Worm (Caenorhabditis elegans) whole organism, L4 larva: ENCODE measurements around the gene F21D5.6.

Source experiments
- F49E8.2 ChIP-seq: sonication (generic microtip); optimal IDR thresholded peaks from 2 replicates; lab custom pipeline; 2016; ENCODE audit warnings: missing compliant biosample characterization, mild to moderate bottlenecking, missing genetic modification characterization, borderline replicate concordance
- T20F7.1 ChIP-seq: fragments of 200-800 bp; sonication (Bioruptor generic); optimal IDR thresholded peaks from 2 replicates; lab custom pipeline; 2018; ENCODE audit warnings: mild to moderate bottlenecking, missing genetic modification characterization, missing compliant biosample characterization
- aly-2 ChIP-seq: sonication (generic microtip); optimal IDR thresholded peaks from 2 replicates; lab custom pipeline; 2018; ENCODE audit warnings: missing biosample characterization, missing genetic modification characterization
- ama-1 ChIP-seq: fragments of 150-350 bp; optimal IDR thresholded peaks from 2 replicates; lab custom pipeline; 2014; ENCODE audit warnings: inconsistent platforms, mixed read lengths
- fkh-10 ChIP-seq: fragments of 150-350 bp; optimal IDR thresholded peaks from 2 replicates; lab custom pipeline; 2014; ENCODE audit warnings: missing biosample characterization, missing genetic modification reagents, missing genetic modification characterization
- fos-1 ChIP-seq: fragments of 150-350 bp; optimal IDR thresholded peaks from 2 replicates; lab custom pipeline; 2014; ENCODE audit warnings: missing biosample characterization, missing genetic modification characterization
- lin-15B ChIP-seq: fragments of 150-350 bp; sonication (generic microtip); optimal IDR thresholded peaks from 3 replicates; lab custom pipeline; 2014; ENCODE audit warnings: missing biosample characterization, missing genetic modification characterization
- madf-5 ChIP-seq, 2 experiments: fragments of 200-800 bp; sonication (Bioruptor generic); IDR thresholded peaks; 2 replicates each; pipeline ENCODE4 v1.3.6; 2022; ENCODE audit warnings: missing compliant biosample characterization in 2 of 2, missing genetic modification characterization in 2 of 2
- madf-9 ChIP-seq: fragments of 200-800 bp; sonication (Bioruptor generic); conservative IDR thresholded peaks from 2 replicates; pipeline ENCODE4 v1.3.6; 2022; ENCODE audit warnings: missing genetic modification reagents, missing genetic modification characterization, missing compliant biosample characterization
- mdl-1 ChIP-seq, 2 experiments: fragments of 150-350 bp in 1 of 2; sonication (generic microtip) in 1 of 2; optimal IDR thresholded peaks; 2 replicates each; lab custom pipeline; 2014 to 2017; ENCODE audit warnings: missing biosample characterization in 2 of 2, missing genetic modification characterization in 2 of 2
- nhr-10 ChIP-seq: fragments of 150-350 bp; optimal IDR thresholded peaks from 2 replicates; lab custom pipeline; 2014; ENCODE audit warnings: missing biosample characterization, missing genetic modification characterization
- nhr-76 ChIP-seq: fragments of 150-350 bp; optimal IDR thresholded peaks from 2 replicates; lab custom pipeline; 2014; ENCODE audit warnings: missing biosample characterization, missing genetic modification characterization
- pha-4 ChIP-seq, 2 experiments: fragments of 150-350 bp in 1 of 2; fragments of 200-800 bp in 1 of 2; sonication (Bioruptor generic) in 1 of 2; IDR thresholded peaks in 1 of 2; optimal IDR thresholded peaks in 1 of 2; 2 replicates each; pipeline versions ENCODE4 v1.3.6 to Lab custom; 2014 to 2022; ENCODE audit warnings: missing genetic modification characterization in 2 of 2, missing genetic modification reagents in 2 of 2, missing biosample characterization in 1 of 2, missing compliant biosample characterization in 1 of 2
- spr-1 ChIP-seq: sonication (generic microtip); optimal IDR thresholded peaks from 2 replicates; lab custom pipeline; 2016; ENCODE audit warnings: mild to moderate bottlenecking, missing genetic modification characterization, missing compliant biosample characterization

DNA sequence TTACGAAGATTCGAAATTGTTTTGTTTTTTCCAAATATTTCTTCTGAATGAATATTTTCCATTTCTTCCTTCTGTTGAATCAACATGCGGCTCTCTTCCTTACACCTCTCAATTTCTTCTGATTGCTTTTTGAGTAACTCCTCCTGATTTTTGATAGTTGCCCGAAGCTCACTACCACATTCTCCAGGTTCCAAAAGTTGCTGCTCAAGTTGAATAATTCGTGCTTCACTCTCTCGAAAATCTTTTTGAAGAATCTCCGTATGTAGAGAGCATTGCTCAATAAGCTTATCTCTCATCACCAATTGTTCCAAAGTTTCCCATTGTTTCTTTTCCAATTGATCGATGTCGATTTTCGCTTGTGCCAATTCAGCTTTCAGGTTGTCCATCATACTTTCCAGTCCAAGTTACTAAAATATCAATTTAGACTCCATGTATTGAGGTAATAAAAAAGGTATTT lies 31.6 kb upstream of the F21D5.6 start, which contains the start of gene F20C5.6:
- TF ChIP-seq T20F7.1 (no peak), pha-4 (GFP tag; IDR thresholded peaks at IDR 0.05; lab: Robert Waterston, UW) (no peak), pha-4 (tag; optimal IDR thresholded peaks at IDR 0.05; lab: Kevin White, UChicago) (no peak), spr-1 (no peak), fkh-10 (GFP tag; lab: Kevin White, UChicago) (no peak), madf-5 (GFP tag; IDR thresholded peaks at IDR 0.05; lab: Robert Waterston, UW) (no peak), lin-15B (no peak), F49E8.2 (no peak), nhr-10 (tag; lab: Kevin White, UChicago) (no peak), fos-1 (tag; lab: Kevin White, UChicago) (no peak), nhr-76 (tag; lab: Kevin White, UChicago) (no peak), ama-1 (lab: Kevin White, UChicago) (no peak), mdl-1 (tag; optimal IDR thresholded peaks at IDR 0.05; lab: Kevin White, UChicago) (no peak), aly-2 (tag; lab: Kevin White, UChicago) (no peak), madf-9 (no peak)
